Fruit fly (Drosophila melanogaster): ENCODE data around the gene eIF3f1.

DNA sequence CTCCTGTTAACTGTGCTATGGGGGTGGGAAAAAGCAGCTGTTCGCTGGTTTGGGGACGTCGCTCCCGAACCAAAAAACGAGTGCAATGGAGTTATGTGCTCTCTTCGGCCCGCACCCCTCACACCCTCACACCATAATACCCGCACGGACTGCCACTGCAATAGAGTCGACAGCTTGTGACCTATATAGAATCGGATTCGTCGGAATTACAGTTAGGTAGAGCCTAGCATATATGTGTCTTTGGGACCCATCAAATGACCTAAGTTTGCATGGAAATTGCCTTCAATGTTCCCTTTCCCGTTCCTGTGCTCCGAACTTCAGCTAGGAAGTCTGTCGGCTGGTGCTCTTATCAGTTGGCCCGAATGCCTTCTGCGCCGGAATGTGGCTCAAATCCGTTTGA is 49.8 kb downstream of the eIF3f1 start:
- TF ChIP-seq CG34406 (GFP tag; optimal IDR thresholded peaks at IDR 0.05) (no peak), dsx (GFP tag; optimal IDR thresholded peaks at IDR 0.05; ENCODE audit: poor library complexity, severe bottlenecking) (no peak), CG8319 (GFP tag; optimal IDR thresholded peaks at IDR 0.05) (no peak), CG10669 (GFP tag; optimal IDR thresholded peaks at IDR 0.05) (no peak), Lpt (GFP tag; optimal IDR thresholded peaks at IDR 0.05) (no peak)

Data from whole organism, prepupa.